Worm (Caenorhabditis elegans) whole organism, mixed stage, embryonic: ENCODE results near the gene str-149.
A peak's percentile ranks its signal among the peaks of the same experiment; 100 is the strongest.

Experiments
- M03D4.4 ChIP-seq: sonication (generic microtip); optimal IDR thresholded peaks from 2 replicates; lab custom pipeline; 2017; ENCODE audit warnings: mild to moderate bottlenecking, missing genetic modification characterization, missing compliant biosample characterization
- bed-3 ChIP-seq: fragments of 200-800 bp; sonication (Bioruptor generic); optimal IDR thresholded peaks from 3 replicates; lab custom pipeline; 2018; ENCODE audit warnings: mild to moderate bottlenecking, missing genetic modification characterization, moderate library complexity, missing compliant biosample characterization
- ceh-39 ChIP-seq: fragments of 150-350 bp; optimal IDR thresholded peaks from 2 replicates; lab custom pipeline; 2014; ENCODE audit warnings: missing biosample characterization, missing genetic modification characterization
- ceh-43 ChIP-seq: fragments of 200-800 bp; sonication (Bioruptor generic); optimal IDR thresholded peaks from 2 replicates; lab custom pipeline; 2018; ENCODE audit warnings: mild to moderate bottlenecking, missing genetic modification characterization, moderate library complexity, missing compliant biosample characterization
- ceh-83 ChIP-seq: fragments of 200-800 bp; sonication (Bioruptor generic); optimal IDR thresholded peaks from 2 replicates; lab custom pipeline; 2018; ENCODE audit warnings: mild to moderate bottlenecking, missing genetic modification characterization, missing compliant biosample characterization
- ces-1 ChIP-seq: fragments of 150-350 bp; optimal IDR thresholded peaks from 2 replicates; lab custom pipeline; 2014; ENCODE audit warnings: missing biosample characterization, missing genetic modification reagents, missing genetic modification characterization
- cnd-1 ChIP-seq: fragments of 200-800 bp; sonication (Bioruptor generic); optimal IDR thresholded peaks from 2 replicates; lab custom pipeline; 2018; ENCODE audit warnings: mild to moderate bottlenecking, missing genetic modification characterization, missing compliant biosample characterization
- drap-1 ChIP-seq: fragments of 200-800 bp; sonication (Bioruptor generic); optimal IDR thresholded peaks from 3 replicates; lab custom pipeline; 2018; ENCODE audit warnings: mild to moderate bottlenecking, missing genetic modification characterization, missing compliant biosample characterization
- elt-1 ChIP-seq: sonication (generic microtip); optimal IDR thresholded peaks from 2 replicates; lab custom pipeline; 2017; ENCODE audit warnings: missing genetic modification characterization, mild to moderate bottlenecking, missing compliant biosample characterization, antibody characterized with exemption, moderate library complexity, borderline replicate concordance; ENCODE audit not compliant: insufficient read depth
- flh-1 ChIP-seq: fragments of 200-800 bp; sonication (Bioruptor generic); optimal IDR thresholded peaks from 2 replicates; lab custom pipeline; 2018; ENCODE audit warnings: mild to moderate bottlenecking, missing genetic modification characterization, moderate library complexity, missing compliant biosample characterization
- ham-2 ChIP-seq: fragments of 200-800 bp; sonication (Bioruptor generic); optimal IDR thresholded peaks from 2 replicates; lab custom pipeline; 2018; ENCODE audit warnings: mild to moderate bottlenecking, missing genetic modification characterization, missing compliant biosample characterization
- hlh-1 ChIP-seq: fragments of 150-350 bp; optimal IDR thresholded peaks from 2 replicates; lab custom pipeline; 2014; ENCODE audit warnings: missing biosample characterization, missing genetic modification reagents, missing genetic modification characterization
- lin-32 ChIP-seq: fragments of 200-800 bp; sonication (Bioruptor generic); optimal IDR thresholded peaks from 2 replicates; lab custom pipeline; 2018; ENCODE audit warnings: mild to moderate bottlenecking, missing genetic modification characterization, missing compliant biosample characterization
- lsy-2 ChIP-seq: fragments of 150-350 bp; optimal IDR thresholded peaks from 2 replicates; lab custom pipeline; 2014; ENCODE audit warnings: missing biosample characterization, missing genetic modification characterization
- mab-5 ChIP-seq: fragments of 150-350 bp; optimal IDR thresholded peaks from 2 replicates; lab custom pipeline; 2014; ENCODE audit warnings: missing biosample characterization, missing genetic modification characterization
- mep-1 ChIP-seq: fragments of 150-350 bp; optimal IDR thresholded peaks from 2 replicates; lab custom pipeline; 2017; ENCODE audit warnings: missing biosample characterization, missing genetic modification reagents, missing genetic modification characterization, inconsistent platforms
- mls-2 ChIP-seq: sonication (generic microtip); optimal IDR thresholded peaks from 2 replicates; lab custom pipeline; 2016; ENCODE audit warnings: mild to moderate bottlenecking, missing genetic modification characterization, moderate library complexity, missing compliant biosample characterization
- nhr-12 ChIP-seq: fragments of 150-350 bp; optimal IDR thresholded peaks from 2 replicates; lab custom pipeline; 2014; ENCODE audit warnings: missing biosample characterization, missing genetic modification characterization
- nhr-2 ChIP-seq: fragments of 150-350 bp; optimal IDR thresholded peaks from 2 replicates; lab custom pipeline; 2014; ENCODE audit warnings: missing biosample characterization, missing genetic modification characterization
- nhr-237 ChIP-seq: fragments of 150-350 bp; optimal IDR thresholded peaks from 2 replicates; lab custom pipeline; 2014; ENCODE audit warnings: missing biosample characterization, missing genetic modification characterization
- nhr-28 ChIP-seq: fragments of 150-350 bp; optimal IDR thresholded peaks from 2 replicates; lab custom pipeline; 2014; ENCODE audit warnings: missing biosample characterization, missing genetic modification characterization
- nhr-76 ChIP-seq: sonication (generic microtip); optimal IDR thresholded peaks from 2 replicates; lab custom pipeline; 2017; ENCODE audit warnings: missing biosample characterization, missing genetic modification characterization
- pha-4 ChIP-seq: fragments of 150-350 bp; optimal IDR thresholded peaks from 2 replicates; lab custom pipeline; 2018; ENCODE audit warnings: missing biosample characterization, missing genetic modification reagents, missing genetic modification characterization
- sem-2 ChIP-seq: fragments of 200-800 bp; sonication (Bioruptor generic); optimal IDR thresholded peaks from 2 replicates; lab custom pipeline; 2018; ENCODE audit warnings: mild to moderate bottlenecking, missing genetic modification characterization, missing compliant biosample characterization
- snpc-4 ChIP-seq: fragments of 150-350 bp; optimal IDR thresholded peaks from 2 replicates; lab custom pipeline; 2014; ENCODE audit warnings: missing biosample characterization, missing genetic modification characterization
- sptf-1 ChIP-seq: sonication (generic microtip); optimal IDR thresholded peaks from 2 replicates; lab custom pipeline; 2017; ENCODE audit warnings: mild to moderate bottlenecking, missing genetic modification characterization, moderate library complexity, missing compliant biosample characterization
- unc-120 ChIP-seq: sonication (generic microtip); optimal IDR thresholded peaks from 2 replicates; lab custom pipeline; 2017; ENCODE audit warnings: missing genetic modification characterization, missing compliant biosample characterization; ENCODE audit not compliant: poor library complexity, severe bottlenecking
- unc-39 ChIP-seq: fragments of 150-350 bp; optimal IDR thresholded peaks from 2 replicates; lab custom pipeline; 2014; ENCODE audit warnings: missing biosample characterization, missing genetic modification characterization
- unc-62 ChIP-seq: fragments of 150-350 bp; optimal IDR thresholded peaks from 2 replicates; lab custom pipeline; 2014; ENCODE audit warnings: missing biosample characterization, missing genetic modification reagents, missing genetic modification characterization
- zip-8 ChIP-seq: fragments of 150-350 bp; optimal IDR thresholded peaks from 2 replicates; lab custom pipeline; 2014; ENCODE audit warnings: missing biosample characterization, missing genetic modification characterization
- ztf-11 ChIP-seq: fragments of 150-350 bp; optimal IDR thresholded peaks from 2 replicates; lab custom pipeline; 2014; ENCODE audit warnings: missing biosample characterization, missing genetic modification characterization

The str-149 gene

DNA sequence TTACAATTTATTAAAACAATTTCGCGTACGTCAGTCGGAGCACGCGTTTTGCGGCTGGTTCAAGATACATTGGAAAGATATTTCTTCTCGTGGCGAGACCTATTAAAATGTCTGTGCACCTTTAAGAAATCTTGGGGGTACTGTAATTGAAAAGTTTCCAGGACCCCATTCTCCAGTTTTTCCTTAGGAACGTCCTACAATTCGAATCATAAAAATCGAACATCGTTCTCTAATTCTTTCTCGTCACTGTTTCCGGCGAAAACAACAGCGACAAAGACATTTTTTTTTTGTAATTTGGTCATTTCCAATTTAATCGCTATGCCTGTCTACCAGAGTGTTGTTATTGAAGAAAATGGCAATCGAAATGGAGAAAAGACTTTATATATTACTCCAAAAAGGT is 36.6 kb upstream of the str-149 start, which contains the start of gene Y32B12B.1:
Gene Y32B12B.1 (plus strand): TSS at position 301 of the 400 bp plus-strand sequence.
- TF ChIP-seq ztf-11 (tag; lab: Kevin White, UChicago) (no peak), unc-39 (tag; lab: Kevin White, UChicago) (no peak), sem-2 (GFP tag; lab: Kevin White, UChicago) (no peak), lin-32 (no peak), unc-120 (tag; lab: Kevin White, UChicago) (no peak), nhr-12 (tag; lab: Kevin White, UChicago) (no peak), cnd-1 (tag; lab: Kevin White, UChicago) (no peak), elt-1 (tag; lab: Kevin White, UChicago) (no peak), nhr-2 (tag; lab: Kevin White, UChicago) (no peak), ceh-39 (no peak), flh-1 (GFP tag; lab: Kevin White, UChicago) (no peak), M03D4.4 (tag; lab: Kevin White, UChicago) (no peak), lsy-2 (tag; lab: Kevin White, UChicago) (no peak), unc-62 (GFP tag; lab: Kevin White, UChicago) (no peak), nhr-28 (tag; lab: Kevin White, UChicago) (no peak), drap-1 (no peak), hlh-1 (no peak), ceh-83 (no peak), sptf-1 (tag; lab: Kevin White, UChicago) (no peak), mab-5 (tag; lab: Kevin White, UChicago) (no peak)

ce11 chrV:16537908-16538446 is 35.3 kb upstream of the str-149 start, which contains the start of gene Y32B12B.2:
TSS of gene Y32B12B.2 (plus strand) at chrV:16538396.
- TF ChIP-seq sptf-1 (tag; lab: Kevin White, UChicago) (peak; percentile 11), ces-1 (GFP tag; lab: Kevin White, UChicago) (no peak), lsy-2 (tag; lab: Kevin White, UChicago) (peak; percentile 94)

DNA sequence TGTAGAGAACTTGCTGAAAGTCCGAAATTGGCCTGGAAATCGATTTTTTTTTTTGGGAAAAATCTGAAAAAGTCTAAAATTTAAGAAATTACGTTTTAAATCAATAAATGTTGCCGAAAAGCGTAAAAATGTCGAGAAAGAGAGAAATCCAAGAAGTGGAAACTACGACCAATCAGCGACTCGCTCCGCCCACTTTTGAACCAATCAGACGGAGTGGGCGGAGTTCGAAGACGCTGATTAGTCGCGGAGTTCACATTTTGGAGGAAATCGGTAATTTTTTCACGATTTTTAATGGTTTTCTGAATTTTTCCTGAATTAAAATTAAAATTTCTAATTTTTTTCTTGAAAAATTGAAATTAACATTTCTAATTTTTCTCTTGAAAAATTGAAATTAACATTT is 33.6 kb upstream of the str-149 start:
- no peak for TF ChIP-seq ces-1 (GFP tag; lab: Kevin White, UChicago)
- TF ChIP-seq ham-2: no peak
- no peak for TF ChIP-seq zip-8
- no peak for TF ChIP-seq unc-39 (tag; lab: Kevin White, UChicago)
- TF ChIP-seq unc-120 (tag; lab: Kevin White, UChicago): no peak
- no peak for TF ChIP-seq ceh-39
- no peak for TF ChIP-seq sptf-1 (tag; lab: Kevin White, UChicago)
- TF ChIP-seq bed-3 (GFP tag; lab: Kevin White, UChicago): no peak
- no peak for TF ChIP-seq M03D4.4 (tag; lab: Kevin White, UChicago)
- no peak for TF ChIP-seq unc-62 (GFP tag; lab: Kevin White, UChicago)
- TF ChIP-seq ceh-43 (GFP tag; lab: Kevin White, UChicago): no peak
- TF ChIP-seq ceh-83: no peak
- no peak for TF ChIP-seq ztf-11 (tag; lab: Kevin White, UChicago)
- no peak for TF ChIP-seq mls-2
- TF ChIP-seq lin-32: no peak
- no peak for TF ChIP-seq nhr-237
- TF ChIP-seq nhr-28 (tag; lab: Kevin White, UChicago): no peak
- TF ChIP-seq nhr-76 (tag; lab: Kevin White, UChicago): no peak
- TF ChIP-seq lsy-2 (tag; lab: Kevin White, UChicago): no peak
- TF ChIP-seq hlh-1: no peak

- no peak for TF ChIP-seq pha-4 (tag; lab: Kevin White, UChicago)
- no peak for TF ChIP-seq elt-1 (tag; lab: Kevin White, UChicago)
- no peak for TF ChIP-seq lin-32
- no peak for TF ChIP-seq lsy-2 (tag; lab: Kevin White, UChicago)
- no peak for TF ChIP-seq mep-1
- TF ChIP-seq nhr-2 (tag; lab: Kevin White, UChicago): no peak
- no peak for TF ChIP-seq cnd-1 (tag; lab: Kevin White, UChicago)
- no peak for TF ChIP-seq unc-62 (GFP tag; lab: Kevin White, UChicago)
- TF ChIP-seq mls-2: no peak
- no peak for TF ChIP-seq zip-8
- TF ChIP-seq ham-2: no peak
These were observed 32.6 kb upstream of the str-149 start for ce11 chrV:16540657-16541056.

ce11 chrV:16550680-16551079 is 22.6 kb upstream of the str-149 start, which contains the start of gene srbc-65:
TSS of gene srbc-65 (plus strand) at chrV:16550980.
- TF ChIP-seq hlh-1: no peak
- no peak for TF ChIP-seq mab-5 (tag; lab: Kevin White, UChicago)
- TF ChIP-seq ztf-11 (tag; lab: Kevin White, UChicago): no peak
- TF ChIP-seq ceh-39: no peak
- TF ChIP-seq pha-4 (tag; lab: Kevin White, UChicago): no peak
- TF ChIP-seq zip-8: no peak
- no peak for TF ChIP-seq unc-39 (tag; lab: Kevin White, UChicago)
- TF ChIP-seq ces-1 (GFP tag; lab: Kevin White, UChicago): no peak
- no peak for TF ChIP-seq sem-2 (GFP tag; lab: Kevin White, UChicago)
- no peak for TF ChIP-seq snpc-4
- no peak for TF ChIP-seq mep-1
- TF ChIP-seq sptf-1 (tag; lab: Kevin White, UChicago): no peak
- no peak for TF ChIP-seq lsy-2 (tag; lab: Kevin White, UChicago)
- no peak for TF ChIP-seq unc-62 (GFP tag; lab: Kevin White, UChicago)
- TF ChIP-seq nhr-28 (tag; lab: Kevin White, UChicago): no peak
- no peak for TF ChIP-seq drap-1
- TF ChIP-seq, all 35 proteins: peak for 0
